Fruit fly (Drosophila melanogaster) whole organism, prepupa: ENCODE data around the gene inaF-A.

Source experiments
- Blimp-1 ChIP-seq: fragments of 200-800 bp; sonication (Bioruptor generic); optimal IDR thresholded peaks from 3 replicates; lab custom pipeline; 2017; ENCODE audit warnings: missing biosample characterization, missing genetic modification characterization, mild to moderate bottlenecking, moderate library complexity, missing genetic modification reagents
- CG10631 ChIP-seq: fragments of 200-800 bp; sonication (Bioruptor generic); optimal IDR thresholded peaks from 2 replicates; lab custom pipeline; 2016; ENCODE audit warnings: missing biosample characterization, missing genetic modification characterization
- CG11762 ChIP-seq: fragments of 200-800 bp; sonication (Bioruptor generic); optimal IDR thresholded peaks from 3 replicates; lab custom pipeline; 2016; ENCODE audit warnings: missing biosample characterization, missing genetic modification characterization; ENCODE audit not compliant: insufficient read depth
- CG11902 ChIP-seq: fragments of 200-800 bp; sonication (Bioruptor generic); optimal IDR thresholded peaks from 3 replicates; lab custom pipeline; 2016; ENCODE audit warnings: missing biosample characterization, missing genetic modification characterization
- CG15336 ChIP-seq: fragments of 200-800 bp; sonication (Bioruptor generic); IDR thresholded peaks from 2 replicates; pipeline ENCODE4 v1.3.6; 2022; ENCODE audit warnings: missing biosample characterization, missing genetic modification characterization
- CG1621 ChIP-seq: fragments of 200-800 bp; sonication (Bioruptor generic); optimal IDR thresholded peaks from 3 replicates; lab custom pipeline; 2018; ENCODE audit warnings: missing biosample characterization, mild to moderate bottlenecking, missing genetic modification characterization
- CG16779 ChIP-seq: fragments of 200-800 bp; sonication (Bioruptor generic); optimal IDR thresholded peaks from 3 replicates; lab custom pipeline; 2017; ENCODE audit warnings: missing biosample characterization, mild to moderate bottlenecking, missing genetic modification characterization
- CG3032 ChIP-seq: fragments of 200-800 bp; optimal IDR thresholded peaks from 2 replicates; lab custom pipeline; 2019; ENCODE audit warnings: missing biosample characterization, mild to moderate bottlenecking, missing genetic modification characterization, moderate library complexity
- CG31627 ChIP-seq: fragments of 200-800 bp; sonication (Bioruptor generic); optimal IDR thresholded peaks from 3 replicates; lab custom pipeline; 2016; ENCODE audit warnings: missing biosample characterization, missing genetic modification characterization
- CG32006 ChIP-seq: fragments of 200-800 bp; sonication (Bioruptor generic); optimal IDR thresholded peaks from 3 replicates; lab custom pipeline; 2017; ENCODE audit warnings: missing biosample characterization, mild to moderate bottlenecking, missing genetic modification characterization
- CG34406 ChIP-seq: fragments of 200-800 bp; sonication (Bioruptor generic); optimal IDR thresholded peaks from 3 replicates; lab custom pipeline; 2016; ENCODE audit warnings: missing biosample characterization, missing genetic modification characterization
- CG3919 ChIP-seq: fragments of 200-800 bp; sonication (Bioruptor generic); optimal IDR thresholded peaks from 3 replicates; lab custom pipeline; 2016; ENCODE audit warnings: missing biosample characterization, missing genetic modification characterization
- CG4318 ChIP-seq: fragments of 200-800 bp; sonication (Bioruptor generic); optimal IDR thresholded peaks from 3 replicates; lab custom pipeline; 2017; ENCODE audit warnings: missing biosample characterization, mild to moderate bottlenecking, missing genetic modification characterization
- CG6163 ChIP-seq: fragments of 200-800 bp; sonication (Bioruptor generic); IDR thresholded peaks from 3 replicates; pipeline ENCODE4 v1.3.6; 2022; ENCODE audit warnings: missing biosample characterization, missing genetic modification characterization
- CG6276 ChIP-seq: fragments of 200-800 bp; sonication (Bioruptor generic); optimal IDR thresholded peaks from 2 replicates; lab custom pipeline; 2017; ENCODE audit warnings: missing biosample characterization, mild to moderate bottlenecking, missing genetic modification characterization
- CG6792 ChIP-seq: fragments of 200-800 bp; sonication (Bioruptor generic); optimal IDR thresholded peaks from 3 replicates; lab custom pipeline; 2016; ENCODE audit warnings: missing biosample characterization, missing genetic modification characterization
- CG6854 ChIP-seq: fragments of 200-800 bp; sonication (Bioruptor generic); optimal IDR thresholded peaks from 2 replicates; lab custom pipeline; 2017; ENCODE audit warnings: missing biosample characterization, mild to moderate bottlenecking, missing genetic modification characterization
- CG7368 ChIP-seq: fragments of 200-800 bp; sonication (Bioruptor generic); optimal IDR thresholded peaks from 3 replicates; lab custom pipeline; 2016; ENCODE audit warnings: missing biosample characterization, missing genetic modification characterization
- CG8119 ChIP-seq: fragments of 200-800 bp; sonication (Bioruptor generic); IDR thresholded peaks from 3 replicates; pipeline ENCODE4 v1.3.6; 2022; ENCODE audit warnings: missing biosample characterization, missing genetic modification characterization
- CG8319 ChIP-seq: fragments of 200-800 bp; sonication (Bioruptor generic); optimal IDR thresholded peaks from 3 replicates; lab custom pipeline; 2016; ENCODE audit warnings: missing biosample characterization, missing genetic modification characterization
- CG8632 ChIP-seq: fragments of 200-800 bp; sonication (Bioruptor generic); optimal IDR thresholded peaks from 3 replicates; lab custom pipeline; 2016; ENCODE audit warnings: missing biosample characterization, missing genetic modification characterization
- CG9139 ChIP-seq: fragments of 200-800 bp; sonication (Bioruptor generic); optimal IDR thresholded peaks from 3 replicates; lab custom pipeline; 2017; ENCODE audit warnings: missing biosample characterization, mild to moderate bottlenecking, missing genetic modification characterization
- Eip75B ChIP-seq: fragments of 200-800 bp; sonication (Bioruptor generic); optimal IDR thresholded peaks from 3 replicates; lab custom pipeline; 2016; ENCODE audit warnings: missing biosample characterization, missing genetic modification characterization
- Eip78C ChIP-seq: fragments of 200-800 bp; sonication (Bioruptor generic); peaks from one replicate; lab custom pipeline; 2016; ENCODE audit warnings: missing biosample characterization, missing genetic modification characterization
- Ets21C ChIP-seq: fragments of 200-800 bp; sonication (Bioruptor generic); optimal IDR thresholded peaks from 3 replicates; lab custom pipeline; 2016; ENCODE audit warnings: missing biosample characterization, missing genetic modification characterization
- Ets96B ChIP-seq: fragments of 200-800 bp; optimal IDR thresholded peaks from 2 replicates; lab custom pipeline; 2019; ENCODE audit warnings: missing biosample characterization, mild to moderate bottlenecking, missing genetic modification characterization, moderate library complexity
- Gug ChIP-seq: fragments of 200-800 bp; sonication (Bioruptor generic); IDR thresholded peaks from 2 replicates; pipeline ENCODE4 v1.3.6; 2022; ENCODE audit warnings: missing biosample characterization, missing genetic modification characterization
- Hr38 ChIP-seq: sonication (Bioruptor generic); optimal IDR thresholded peaks from 2 replicates; lab custom pipeline; 2016; ENCODE audit warnings: missing biosample characterization, missing genetic modification characterization
- Hr39 ChIP-seq: fragments of 200-800 bp; sonication (Bioruptor generic); optimal IDR thresholded peaks from 2 replicates; lab custom pipeline; 2016; ENCODE audit warnings: missing biosample characterization, missing genetic modification characterization
- Hr4 ChIP-seq: fragments of 200-800 bp; sonication (Bioruptor generic); optimal IDR thresholded peaks from 3 replicates; lab custom pipeline; 2016; ENCODE audit warnings: missing biosample characterization, missing genetic modification characterization
- Lpt ChIP-seq: fragments of 200-800 bp; sonication (Bioruptor generic); optimal IDR thresholded peaks from 3 replicates; lab custom pipeline; 2016; ENCODE audit warnings: missing biosample characterization, missing genetic modification characterization
- Met ChIP-seq: fragments of 200-800 bp; sonication (Bioruptor generic); optimal IDR thresholded peaks from 3 replicates; lab custom pipeline; 2016; ENCODE audit warnings: missing biosample characterization, missing genetic modification characterization
- Smox ChIP-seq: fragments of 200-800 bp; sonication (Bioruptor generic); optimal IDR thresholded peaks from 3 replicates; lab custom pipeline; 2016; ENCODE audit warnings: missing biosample characterization, missing genetic modification characterization
- Sox102F ChIP-seq: fragments of 200-800 bp; sonication (Bioruptor generic); optimal IDR thresholded peaks from 2 replicates; lab custom pipeline; 2016; ENCODE audit warnings: missing biosample characterization, mild to moderate bottlenecking, missing genetic modification characterization
- dac ChIP-seq: fragments of 200-800 bp; sonication (Bioruptor generic); optimal IDR thresholded peaks from 2 replicates; lab custom pipeline; 2017; ENCODE audit warnings: missing biosample characterization, mild to moderate bottlenecking, missing genetic modification characterization
- dsx ChIP-seq: fragments of 200-800 bp; optimal IDR thresholded peaks from 3 replicates; lab custom pipeline; 2019; ENCODE audit warnings: missing biosample characterization, mild to moderate bottlenecking, missing genetic modification characterization, moderate library complexity; ENCODE audit not compliant: poor library complexity, severe bottlenecking
- eg ChIP-seq: fragments of 200-800 bp; sonication (Bioruptor generic); IDR thresholded peaks from 3 replicates; pipeline ENCODE4 v1.3.6; 2022; ENCODE audit warnings: missing biosample characterization, missing genetic modification characterization
- esn ChIP-seq: fragments of 200-800 bp; sonication (Bioruptor generic); optimal IDR thresholded peaks from 2 replicates; lab custom pipeline; 2016; ENCODE audit warnings: missing biosample characterization, mild to moderate bottlenecking, missing genetic modification characterization, moderate library complexity
- fd59A ChIP-seq: fragments of 200-800 bp; sonication (Bioruptor generic); optimal IDR thresholded peaks from 2 replicates; lab custom pipeline; 2017; ENCODE audit warnings: missing biosample characterization, mild to moderate bottlenecking, missing genetic modification characterization, missing genetic modification reagents
- fd85E ChIP-seq: fragments of 200-800 bp; sonication (Bioruptor generic); optimal IDR thresholded peaks from 3 replicates; lab custom pipeline; 2016; ENCODE audit warnings: missing biosample characterization, missing genetic modification characterization
- fkh ChIP-seq: fragments of 200-800 bp; sonication (Bioruptor generic); optimal IDR thresholded peaks from 3 replicates; lab custom pipeline; 2017; ENCODE audit warnings: missing biosample characterization, mild to moderate bottlenecking, missing genetic modification characterization, moderate library complexity
- lz ChIP-seq: fragments of 200-800 bp; sonication (Bioruptor generic); optimal IDR thresholded peaks from 3 replicates; lab custom pipeline; 2016; ENCODE audit warnings: missing biosample characterization, missing genetic modification characterization
- net ChIP-seq: fragments of 200-800 bp; sonication (Bioruptor generic); optimal IDR thresholded peaks from 3 replicates; lab custom pipeline; 2016; ENCODE audit warnings: missing biosample characterization, missing genetic modification characterization
- pdm3 ChIP-seq: fragments of 200-800 bp; sonication (Bioruptor generic); optimal IDR thresholded peaks from 3 replicates; lab custom pipeline; 2016; ENCODE audit warnings: missing biosample characterization, missing genetic modification characterization
- spab ChIP-seq: fragments of 200-800 bp; sonication (Bioruptor generic); optimal IDR thresholded peaks from 2 replicates; lab custom pipeline; 2017; ENCODE audit warnings: missing biosample characterization, mild to moderate bottlenecking, missing genetic modification characterization, missing genetic modification reagents
- ss ChIP-seq, 2 experiments: fragments of 200-800 bp; sonication (Bioruptor generic); optimal IDR thresholded peaks; 2 replicates in 1 of 2; 3 replicates in 1 of 2; lab custom pipeline; 2017 to 2018; ENCODE audit warnings: mild to moderate bottlenecking in 2 of 2, missing biosample characterization in 2 of 2, missing genetic modification characterization in 2 of 2, moderate library complexity in 1 of 2
- svp ChIP-seq: fragments of 200-800 bp; sonication (Bioruptor generic); peaks from one replicate; lab custom pipeline; 2016; ENCODE audit warnings: missing biosample characterization, missing genetic modification characterization
- topi ChIP-seq: fragments of 200-800 bp; sonication (Bioruptor generic); optimal IDR thresholded peaks from 3 replicates; lab custom pipeline; 2016; ENCODE audit warnings: missing biosample characterization, missing genetic modification characterization
- vri ChIP-seq: fragments of 200-800 bp; sonication (Bioruptor generic); optimal IDR thresholded peaks from 3 replicates; lab custom pipeline; 2016; ENCODE audit warnings: missing biosample characterization, mild to moderate bottlenecking, missing genetic modification characterization

The inaF-A gene

dm6 chrX:11685918-11686640, 47.6 kb downstream of the inaF-A start (continued):
- TF ChIP-seq CG34406 (peak; percentile 81), CG31627 (GFP tag; lab: Kevin White, UChicago) (peak; percentile 67), Met (no peak), CG16779 (peak; percentile 55), CG9139 (peak; percentile 60), CG6854 (peak; percentile 31), Ets96B (tag; lab: Kevin White, UChicago) (peak; percentile 87), Hr38 (GFP tag; lab: Kevin White, UChicago) (no peak), CG32006 (GFP tag; lab: Kevin White, UChicago) (peak; percentile 76), Sox102F (GFP tag; lab: Kevin White, UChicago) (peak; percentile 70), topi (peak; percentile 83), eg (GFP tag; lab: Robert Waterston, UW) (no peak), spab (GFP tag; lab: Kevin White, UChicago) (peak; percentile 81), Blimp-1 (GFP tag; lab: Kevin White, UChicago) (peak; percentile 29), Hr39 (GFP tag; lab: Kevin White, UChicago) (peak; percentile 67), dac (no peak), Gug (GFP tag; lab: Robert Waterston, UW) (no peak), pdm3 (GFP tag; lab: Kevin White, UChicago) (peak; percentile 78), fd85E (GFP tag; lab: Kevin White, UChicago) (no peak), lz (GFP tag; lab: Kevin White, UChicago) (peak; percentile 77), CG4318 (GFP tag; lab: Kevin White, UChicago) (peak; percentile 43), svp (GFP tag; lab: Kevin White, UChicago) (peak; percentile 80), CG11762 (GFP tag; lab: Kevin White, UChicago) (peak; percentile 56), ss (GFP tag; optimal IDR thresholded peaks at IDR 0.05; lab: Kevin White, UChicago) (peak; percentile 64 to 89), CG3032 (tag; lab: Kevin White, UChicago) (peak; percentile 87), Ets21C (GFP tag; lab: Kevin White, UChicago) (peak; percentile 59), Smox (GFP tag; lab: Kevin White, UChicago) (peak; percentile 82), CG11902 (GFP tag; lab: Kevin White, UChicago) (peak; percentile 55), fkh (GFP tag; lab: Kevin White, UChicago) (peak; percentile 94), CG6163 (GFP tag; lab: Robert Waterston, UW) (peak; percentile 53; the same call in 1 of the 3 replicates), dsx (GFP tag; lab: Kevin White, UChicago) (peak; percentile 79), vri (GFP tag; lab: Kevin White, UChicago) (peak; percentile 68), CG8319 (peak; percentile 65), CG6792 (GFP tag; lab: Kevin White, UChicago) (peak; percentile 79), CG8119 (GFP tag; lab: Robert Waterston, UW) (peak; percentile 76), Lpt (peak; percentile 67), esn (GFP tag; lab: Kevin White, UChicago) (peak; percentile 86)

- no peak for TF ChIP-seq CG7368
- no peak for TF ChIP-seq Met
- 0 out of 2 replicates have a peak, but pooled peaks have one; percentile 31 for TF ChIP-seq CG15336
- peak; percentile 30 for TF ChIP-seq net (GFP tag; lab: Kevin White, UChicago)
- TF ChIP-seq CG1621 = peak; percentile 34
- TF ChIP-seq CG3919 (GFP tag; lab: Kevin White, UChicago) = peak; percentile 15
- peak; percentile 61 for TF ChIP-seq Eip78C (GFP tag; lab: Kevin White, UChicago)
- TF ChIP-seq ss (GFP tag; optimal IDR thresholded peaks at IDR 0.05; lab: Kevin White, UChicago) = peak; percentile 21 to 62
- TF ChIP-seq esn (GFP tag; lab: Kevin White, UChicago) = peak; percentile 34
- TF ChIP-seq dac = no peak
- TF ChIP-seq Hr38 (GFP tag; lab: Kevin White, UChicago) = no peak
- no peak for TF ChIP-seq Hr4 (GFP tag; lab: Kevin White, UChicago)
- TF ChIP-seq Ets21C (GFP tag; lab: Kevin White, UChicago) = no peak
- peak; percentile 35 for TF ChIP-seq CG8632 (GFP tag; lab: Kevin White, UChicago)
- peak; percentile 32 for TF ChIP-seq Eip75B
- peak; percentile 62 for TF ChIP-seq Sox102F (GFP tag; lab: Kevin White, UChicago)
- TF ChIP-seq CG31627 (GFP tag; lab: Kevin White, UChicago) = peak; percentile 5
- TF ChIP-seq Gug (GFP tag; lab: Robert Waterston, UW) = no peak
- peak; percentile 78 for TF ChIP-seq svp (GFP tag; lab: Kevin White, UChicago)
- no peak for TF ChIP-seq CG6276 (GFP tag; lab: Kevin White, UChicago)
- peak; percentile 4 for TF ChIP-seq CG10631 (GFP tag; lab: Kevin White, UChicago)
- TF ChIP-seq CG9139 = peak; percentile 28
- TF ChIP-seq fd59A (GFP tag; lab: Kevin White, UChicago) = peak; percentile 12
- peak; percentile 53 for TF ChIP-seq fkh (GFP tag; lab: Kevin White, UChicago)
These were observed 49.2 kb downstream of the inaF-A start for dm6 chrX:11684462-11684861.
